Worm (Caenorhabditis elegans) whole organism, midembryonic: ENCODE results near the gene H14N18.4.

ENCODE experiments used
- T22C8.4 ChIP-seq: fragments of 200-800 bp; sonication (Bioruptor generic); IDR thresholded peaks from 2 replicates; pipeline ENCODE4 v1.3.6; 2022; ENCODE audit warnings: missing genetic modification characterization, missing compliant biosample characterization
- cog-1 ChIP-seq: sonication (generic microtip); optimal IDR thresholded peaks from 2 replicates; lab custom pipeline; 2016; ENCODE audit warnings: missing genetic modification characterization, missing compliant biosample characterization
- flt-1 ChIP-seq: fragments of 200-800 bp; sonication (Bioruptor generic); IDR thresholded peaks from 2 replicates; pipeline ENCODE4 v1.3.6; 2022; ENCODE audit warnings: missing genetic modification characterization, missing compliant biosample characterization
- klf-2 ChIP-seq: fragments of 200-800 bp; sonication (Bioruptor generic); conservative IDR thresholded peaks from 2 replicates; pipeline ENCODE4 v1.3.6; 2022; ENCODE audit warnings: missing genetic modification reagents, missing genetic modification characterization, missing compliant biosample characterization
- med-1 ChIP-seq: sonication (generic microtip); optimal IDR thresholded peaks from 2 replicates; lab custom pipeline; 2017; ENCODE audit warnings: missing genetic modification characterization, mild to moderate bottlenecking, missing compliant biosample characterization, antibody characterized with exemption, missing genetic modification reagents; ENCODE audit not compliant: insufficient read depth
- ref-1 ChIP-seq: fragments of 200-800 bp; sonication (Bioruptor generic); conservative IDR thresholded peaks from 2 replicates; pipeline ENCODE4 v1.3.6; 2022; ENCODE audit warnings: missing genetic modification reagents, missing genetic modification characterization, missing compliant biosample characterization
- tab-1 ChIP-seq: fragments of 200-800 bp; sonication (Bioruptor generic); IDR thresholded peaks from 2 replicates; pipeline ENCODE4 v1.3.6; 2022; ENCODE audit warnings: missing genetic modification characterization, missing compliant biosample characterization
- ztf-23 ChIP-seq: fragments of 200-800 bp; sonication (Bioruptor generic); IDR thresholded peaks from 2 replicates; pipeline ENCODE4 v1.3.6; 2022; ENCODE audit warnings: missing genetic modification reagents, missing genetic modification characterization, missing compliant biosample characterization
- ztf-29 ChIP-seq: fragments of 200-800 bp; sonication (Bioruptor generic); IDR thresholded peaks from 2 replicates; pipeline ENCODE4 v1.3.6; 2022; ENCODE audit warnings: missing genetic modification reagents, missing genetic modification characterization, missing compliant biosample characterization

H14N18.4 gene

DNA sequence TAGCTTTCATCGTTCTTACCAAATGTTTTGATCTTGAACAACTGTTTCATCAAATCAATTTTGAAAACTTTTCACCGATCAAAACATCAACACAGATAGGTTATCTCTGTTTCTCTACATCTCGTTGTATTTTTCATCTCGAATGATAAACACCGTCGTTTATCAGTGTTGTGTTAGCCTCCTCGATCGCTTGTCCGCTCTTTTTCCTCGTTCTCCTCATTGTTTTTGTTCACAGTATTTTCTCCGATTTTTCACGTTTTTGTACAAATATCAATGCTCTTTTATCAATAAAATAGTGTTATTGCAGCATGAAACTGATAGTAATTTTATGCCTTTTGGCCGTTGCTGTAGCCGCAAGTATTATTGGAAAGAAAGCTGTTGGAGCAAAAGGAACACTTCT is 6.0 kb downstream of the H14N18.4 start, which contains the start of gene ttr-47:
TSS of gene ttr-47 (plus strand) at position 308 of the 400 bp plus-strand sequence.
- no peak for TF ChIP-seq ztf-23
- no peak for TF ChIP-seq flt-1 (GFP tag; lab: Robert Waterston, UW)
- TF ChIP-seq med-1 (GFP tag; lab: Kevin White, UChicago): no peak
- TF ChIP-seq tab-1 (GFP tag; lab: Robert Waterston, UW): no peak
- TF ChIP-seq ref-1 (GFP tag; lab: Robert Waterston, UW): no peak
- TF ChIP-seq ztf-29: no peak
- TF ChIP-seq cog-1 (tag; lab: Kevin White, UChicago): no peak
- TF ChIP-seq T22C8.4 (GFP tag; lab: Robert Waterston, UW): no peak
- TF ChIP-seq klf-2 (GFP tag; lab: Robert Waterston, UW): no peak

DNA sequence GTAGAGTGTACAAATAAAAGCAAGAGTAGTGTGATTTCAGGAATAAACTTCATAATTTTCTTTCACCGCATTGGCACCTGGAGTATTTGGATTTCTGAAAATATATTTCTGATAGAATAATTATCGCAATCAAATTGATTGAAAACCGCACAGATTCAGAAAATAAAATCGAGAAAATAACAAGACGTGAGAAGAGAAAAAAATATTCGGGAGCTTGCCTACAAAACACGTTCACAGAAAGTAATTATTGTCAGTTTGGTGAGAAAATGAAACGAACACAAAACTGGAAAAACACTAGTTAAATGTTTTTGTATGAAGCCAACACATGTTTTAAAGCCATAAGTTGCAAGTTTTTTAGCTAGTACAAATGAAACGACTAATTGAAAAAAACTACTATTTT is 14.8 kb downstream of the H14N18.4 start, which contains the start of gene mod-1:
TSS of gene mod-1 (minus strand) at position 101 of the 400 bp plus-strand sequence.
- TF ChIP-seq T22C8.4 (GFP tag; lab: Robert Waterston, UW) (no peak), ztf-23 (no peak), med-1 (GFP tag; lab: Kevin White, UChicago) (no peak), flt-1 (GFP tag; lab: Robert Waterston, UW) (no peak), ztf-29 (no peak), klf-2 (GFP tag; lab: Robert Waterston, UW) (no peak), ref-1 (GFP tag; lab: Robert Waterston, UW) (no peak), cog-1 (tag; lab: Kevin White, UChicago) (no peak), tab-1 (GFP tag; lab: Robert Waterston, UW) (no peak)

DNA sequence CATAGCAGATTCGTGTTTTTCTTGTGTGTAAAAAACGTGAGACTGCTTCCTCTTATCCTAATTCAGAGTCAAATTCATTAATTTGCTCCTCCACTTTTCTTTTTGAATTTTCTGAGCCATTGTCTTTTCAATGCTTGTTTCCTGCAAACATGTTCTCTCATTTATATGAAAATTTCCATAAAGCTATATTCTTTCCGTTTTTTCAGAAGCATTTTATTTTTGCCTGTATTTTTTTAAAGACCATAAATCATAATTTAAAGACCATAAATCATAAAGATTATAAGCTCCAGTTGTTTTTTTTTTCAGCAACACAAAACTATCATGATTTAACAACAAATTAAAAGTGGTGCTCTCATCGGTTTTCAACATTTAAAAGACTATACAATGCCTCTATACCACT is 21.9 kb downstream of the H14N18.4 start, which contains the start of gene frpr-11:
TSS of gene frpr-11 (plus strand) at position 301 of the 400 bp plus-strand sequence.
- TF ChIP-seq klf-2 (GFP tag; lab: Robert Waterston, UW): no peak
- TF ChIP-seq ztf-29: no peak
- no peak for TF ChIP-seq tab-1 (GFP tag; lab: Robert Waterston, UW)
- TF ChIP-seq flt-1 (GFP tag; lab: Robert Waterston, UW): no peak
- TF ChIP-seq ref-1 (GFP tag; lab: Robert Waterston, UW): no peak

DNA sequence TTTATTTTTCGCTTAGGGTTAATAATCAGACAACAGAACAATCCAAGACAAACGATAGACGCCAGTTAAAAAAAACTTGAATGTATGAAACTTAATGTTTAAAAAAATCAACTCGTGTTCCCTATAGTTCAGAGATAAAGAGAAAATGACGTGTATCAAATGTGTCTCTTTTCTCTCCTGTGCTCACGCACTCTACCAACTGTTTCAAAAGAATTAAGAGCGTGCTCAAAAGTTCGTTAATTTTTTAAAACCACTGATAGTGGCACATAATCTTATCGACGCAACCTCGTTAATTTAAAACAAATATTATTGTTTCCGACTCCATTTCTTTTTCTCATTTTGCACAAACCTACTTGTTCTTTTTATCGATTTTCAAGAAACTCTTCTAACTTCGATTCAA is 23.1 kb downstream of the H14N18.4 start:
- TF ChIP-seq T22C8.4 (GFP tag; lab: Robert Waterston, UW): no peak

DNA sequence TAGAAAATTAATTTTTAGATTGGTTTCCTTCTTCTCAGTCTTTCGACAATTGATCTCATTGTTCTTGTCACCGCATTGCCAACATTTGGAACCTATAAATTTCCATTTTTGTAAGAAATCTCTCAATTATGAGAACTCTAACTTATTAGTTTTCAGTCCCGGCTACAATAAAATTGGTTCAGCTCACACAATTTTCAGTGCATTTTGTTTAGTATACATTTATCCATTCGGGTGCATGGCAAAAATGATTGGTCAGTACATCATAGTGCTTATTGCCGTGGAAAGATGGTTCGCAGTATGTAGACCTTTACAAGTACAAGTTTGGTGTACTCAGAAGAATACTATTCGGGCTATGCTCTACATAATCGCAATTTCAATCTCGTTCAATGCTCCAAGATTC is 24.9 kb downstream of the H14N18.4 start:
- TF ChIP-seq flt-1 (GFP tag; lab: Robert Waterston, UW) (no peak), ztf-23 (no peak), cog-1 (tag; lab: Kevin White, UChicago) (no peak), ref-1 (GFP tag; lab: Robert Waterston, UW) (no peak), med-1 (GFP tag; lab: Kevin White, UChicago) (no peak), tab-1 (GFP tag; lab: Robert Waterston, UW) (no peak), klf-2 (GFP tag; lab: Robert Waterston, UW) (no peak), ztf-29 (no peak), T22C8.4 (GFP tag; lab: Robert Waterston, UW) (no peak)

DNA sequence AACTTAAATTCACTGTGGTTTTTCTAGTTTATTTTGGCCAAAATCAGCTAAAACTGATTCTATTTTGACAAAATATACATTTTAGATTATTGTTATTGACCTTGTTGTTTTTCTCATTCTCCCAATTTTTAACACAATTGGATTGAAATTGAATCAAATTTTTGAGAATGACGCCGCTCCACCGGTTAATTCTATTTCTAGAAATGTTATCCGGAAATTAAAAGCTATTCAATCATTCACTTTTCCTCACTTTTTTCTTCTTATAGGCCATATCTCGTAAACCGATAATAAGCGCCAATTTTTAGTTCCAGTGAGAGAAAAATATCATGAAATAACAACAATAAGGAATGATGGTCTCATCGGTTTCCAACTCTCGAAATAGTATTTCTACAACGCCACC is 26.1 kb downstream of the H14N18.4 start, which contains the start of gene frpr-12:
TSS of gene frpr-12 (plus strand) at position 301 of the 400 bp plus-strand sequence.
- TF ChIP-seq ztf-29: no peak
- no peak for TF ChIP-seq klf-2 (GFP tag; lab: Robert Waterston, UW)
- TF ChIP-seq ztf-23: no peak
- TF ChIP-seq cog-1 (tag; lab: Kevin White, UChicago): no peak
- no peak for TF ChIP-seq ref-1 (GFP tag; lab: Robert Waterston, UW)
- TF ChIP-seq tab-1 (GFP tag; lab: Robert Waterston, UW): no peak
- TF ChIP-seq flt-1 (GFP tag; lab: Robert Waterston, UW): no peak
- TF ChIP-seq med-1 (GFP tag; lab: Kevin White, UChicago): no peak
- TF ChIP-seq T22C8.4 (GFP tag; lab: Robert Waterston, UW): no peak

DNA sequence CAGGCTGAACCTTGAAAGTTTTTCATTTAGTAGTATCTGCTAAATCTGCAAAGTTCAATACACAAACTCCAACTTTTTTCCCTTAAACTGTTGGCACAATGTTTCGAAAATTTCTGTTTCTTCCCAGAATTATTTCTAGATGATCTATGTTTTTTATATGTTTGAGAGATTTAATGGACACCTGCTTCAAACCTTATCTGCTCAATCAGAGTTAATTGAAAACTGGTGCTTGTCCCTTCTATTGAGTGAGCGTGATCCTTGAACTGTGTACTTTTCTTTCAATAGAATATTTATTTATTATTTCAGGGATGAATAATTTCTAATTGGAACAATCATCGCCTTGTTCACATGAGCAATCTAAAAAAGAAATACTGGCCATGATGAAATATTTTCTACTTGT is 30.0 kb downstream of the H14N18.4 start, which contains the start of gene frpr-13:
TSS of gene frpr-13 (plus strand) at position 301 of the 400 bp plus-strand sequence.
- TF ChIP-seq T22C8.4 (GFP tag; lab: Robert Waterston, UW) (no peak), klf-2 (GFP tag; lab: Robert Waterston, UW) (no peak), cog-1 (tag; lab: Kevin White, UChicago) (no peak), ztf-29 (no peak), ztf-23 (no peak), flt-1 (GFP tag; lab: Robert Waterston, UW) (no peak), ref-1 (GFP tag; lab: Robert Waterston, UW) (no peak), med-1 (GFP tag; lab: Kevin White, UChicago) (no peak), tab-1 (GFP tag; lab: Robert Waterston, UW) (no peak)

DNA sequence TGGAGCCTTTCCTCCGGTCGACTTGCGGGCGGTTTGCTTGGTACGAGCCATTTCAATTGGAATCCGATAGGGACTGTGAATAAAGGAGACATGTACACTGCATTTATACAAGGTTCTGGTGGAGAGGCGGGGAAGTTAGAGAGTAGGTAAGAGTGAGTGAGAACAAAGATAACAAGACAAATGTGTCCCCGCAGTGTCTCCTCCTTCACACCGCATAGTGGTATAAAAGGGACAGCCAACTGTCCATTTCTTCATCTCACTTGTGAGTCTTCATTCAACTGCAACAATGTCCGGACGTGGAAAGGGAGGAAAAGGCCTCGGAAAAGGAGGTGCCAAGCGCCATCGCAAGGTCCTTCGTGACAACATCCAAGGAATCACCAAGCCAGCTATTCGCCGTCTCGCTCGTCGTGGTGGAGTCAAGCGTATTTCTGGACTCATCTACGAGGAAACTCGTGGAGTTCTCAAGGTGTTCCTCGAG is 30.8 kb downstream of the H14N18.4 start, which contains the start of the genes his-17 and his-18:
TSS of gene his-17 (minus strand) at position 51 of the 478 bp plus-strand sequence.
TSS of gene his-18 (plus strand) at position 287 of the 478 bp plus-strand sequence.
- peak; percentile 92 for TF ChIP-seq flt-1 (GFP tag; lab: Robert Waterston, UW)
